Worm (Caenorhabditis elegans) whole organism, young adult: ENCODE data around the gene idpa-3.

ENCODE experiments used
- F37B4.10 ChIP-seq: fragments of 200-800 bp; sonication (Bioruptor generic); IDR thresholded peaks from 2 replicates; pipeline ENCODE4 v1.3.6; 2022; ENCODE audit warnings: missing genetic modification characterization, missing compliant biosample characterization
- Y53F4B.3 ChIP-seq: fragments of 200-800 bp; sonication (Bioruptor generic); IDR thresholded peaks from 2 replicates; pipeline ENCODE4 v1.3.6; 2022; ENCODE audit warnings: missing genetic modification reagents, missing genetic modification characterization, missing compliant biosample characterization
- Y79H2A.3 ChIP-seq: fragments of 200-800 bp; sonication (Bioruptor generic); conservative IDR thresholded peaks from 2 replicates; pipeline ENCODE4 v1.3.6; 2022; ENCODE audit warnings: missing genetic modification reagents, missing genetic modification characterization, missing compliant biosample characterization
- bed-2 ChIP-seq: fragments of 200-800 bp; sonication (Bioruptor generic); IDR thresholded peaks from 2 replicates; pipeline ENCODE4 v1.3.6; 2022; ENCODE audit warnings: missing genetic modification reagents, missing genetic modification characterization, missing compliant biosample characterization
- fkh-3 ChIP-seq: sonication (generic microtip); optimal IDR thresholded peaks from 2 replicates; lab custom pipeline; 2016; ENCODE audit warnings: mild to moderate bottlenecking, missing genetic modification characterization, missing compliant biosample characterization
- lin-35 ChIP-seq, 3 experiments: fragments of 150-350 bp in 2 of 3; sonication (generic microtip) in 1 of 3; optimal IDR thresholded peaks; 2 replicates each; lab custom pipeline; 2014 to 2018; ENCODE audit warnings: missing biosample characterization in 3 of 3, missing genetic modification characterization in 3 of 3, missing genetic modification reagents in 3 of 3
- mcd-1 ChIP-seq: fragments of 200-800 bp; sonication (Bioruptor generic); IDR thresholded peaks from 2 replicates; pipeline ENCODE4 v1.3.6; 2022; ENCODE audit warnings: missing genetic modification reagents, missing genetic modification characterization, missing compliant biosample characterization
- nfya-1 ChIP-seq: sonication (generic microtip); optimal IDR thresholded peaks from 2 replicates; lab custom pipeline; 2017; ENCODE audit warnings: antibody characterized with exemption, missing compliant biosample characterization, missing genetic modification characterization, borderline replicate concordance; ENCODE audit not compliant: insufficient read depth
- pha-4 ChIP-seq: fragments of 150-350 bp; sonication (generic microtip); optimal IDR thresholded peaks from 2 replicates; lab custom pipeline; 2014; ENCODE audit warnings: missing biosample characterization, missing genetic modification reagents, missing genetic modification characterization
- snpc-4 ChIP-seq, 5 experiments: fragments of 150-350 bp in 1 of 5; sonication (generic microtip) in 4 of 5; optimal IDR thresholded peaks; 2 replicates each; lab custom pipeline; 2014 to 2018; ENCODE audit warnings: missing genetic modification characterization in 5 of 5, missing biosample characterization in 3 of 5, antibody characterized with exemption in 2 of 5, mild to moderate bottlenecking in 2 of 5, missing compliant biosample characterization in 2 of 5, missing genotype in 2 of 5, moderate library complexity in 2 of 5, missing genetic modification reagents in 1 of 5
- unc-130 ChIP-seq: sonication (generic microtip); optimal IDR thresholded peaks from 2 replicates; lab custom pipeline; 2016; ENCODE audit warnings: missing genetic modification reagents, missing genetic modification characterization, missing compliant biosample characterization
- zfh-2 ChIP-seq: fragments of 200-800 bp; sonication (Bioruptor generic); conservative IDR thresholded peaks from 2 replicates; pipeline ENCODE4 v1.3.6; 2022; ENCODE audit warnings: missing genetic modification reagents, missing genetic modification characterization, missing compliant biosample characterization
- ztf-25 ChIP-seq: fragments of 200-800 bp; sonication (Bioruptor generic); IDR thresholded peaks from 2 replicates; pipeline ENCODE4 v1.3.6; 2022; ENCODE audit warnings: missing genetic modification reagents, missing genetic modification characterization, missing compliant biosample characterization

ce11 chrX:10327323-10328022, 8.8 kb upstream of the idpa-3 start, which contains the start of gene acl-5:
- TF ChIP-seq fkh-3 (tag; lab: Kevin White, UChicago) = no peak
- TF ChIP-seq Y79H2A.3 (GFP tag; lab: Robert Waterston, UW) = no peak
- TF ChIP-seq nfya-1 = no peak
- TF ChIP-seq snpc-4 (GFP tag; optimal IDR thresholded peaks at IDR 0.05; lab: Kevin White, UChicago) = no peak
- no peak for TF ChIP-seq snpc-4 (tag; optimal IDR thresholded peaks at IDR 0.05; lab: Kevin White, UChicago)
- no peak for TF ChIP-seq bed-2 (GFP tag; lab: Robert Waterston, UW)
- TF ChIP-seq lin-35 (GFP tag; optimal IDR thresholded peaks at IDR 0.05; lab: Kevin White, UChicago) = no peak
- TF ChIP-seq mcd-1 = no peak
- TF ChIP-seq F37B4.10 (GFP tag; lab: Robert Waterston, UW) = no peak
- no peak for TF ChIP-seq pha-4
- no peak for TF ChIP-seq zfh-2 (GFP tag; lab: Robert Waterston, UW)
- no peak for TF ChIP-seq unc-130
- no peak for TF ChIP-seq Y53F4B.3 (GFP tag; lab: Robert Waterston, UW)
- no peak for TF ChIP-seq ztf-25 (GFP tag; lab: Robert Waterston, UW)
